Worm (Caenorhabditis elegans): ENCODE data around the gene Y71H2AR.2.
A peak's percentile ranks its signal among the peaks of the same experiment; 100 is the strongest.

The Y71H2AR.2 gene

DNA sequence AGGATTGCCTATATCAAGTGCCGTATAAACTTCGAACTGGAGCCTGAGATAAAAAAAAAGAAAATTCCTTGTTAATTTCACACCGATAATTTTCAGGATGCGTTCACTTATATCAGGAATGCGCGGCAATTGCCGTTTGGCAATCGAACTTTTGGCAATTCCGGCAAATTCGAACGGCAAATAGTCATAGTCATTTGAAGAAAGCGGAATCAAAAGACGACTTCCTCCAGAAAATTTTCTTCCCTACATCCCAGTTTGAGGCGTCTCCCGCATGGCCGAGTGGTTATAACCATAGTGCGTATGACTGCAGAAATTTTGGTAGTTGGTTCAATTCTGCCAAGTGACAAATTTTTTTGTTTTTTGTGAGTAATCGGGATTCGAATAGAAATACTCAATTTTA, 15.2 kb upstream of the Y71H2AR.2 start, which contains the start of gene F56F11.4:
F56F11.4 (plus strand) TSS at position 301 of the 400 bp plus-strand sequence.
- TF ChIP-seq unc-39 (tag; optimal IDR thresholded peaks at IDR 0.05) (no peak), cnd-1 (tag; optimal IDR thresholded peaks at IDR 0.05) (no peak), unc-62 (GFP tag; optimal IDR thresholded peaks at IDR 0.05) (no peak), lin-13 (tag; optimal IDR thresholded peaks at IDR 0.05) (no peak), lin-32 (GFP tag; optimal IDR thresholded peaks at IDR 0.05) (no peak), zip-8 (tag; optimal IDR thresholded peaks at IDR 0.05) (no peak), nhr-76 (tag; optimal IDR thresholded peaks at IDR 0.05) (no peak), M03D4.4 (tag; optimal IDR thresholded peaks at IDR 0.05) (no peak), ces-1 (GFP tag; optimal IDR thresholded peaks at IDR 0.05) (no peak), flh-1 (GFP tag; optimal IDR thresholded peaks at IDR 0.05) (no peak), nhr-12 (tag; optimal IDR thresholded peaks at IDR 0.05) (no peak), sptf-1 (tag; optimal IDR thresholded peaks at IDR 0.05) (no peak), nhr-2 (tag; optimal IDR thresholded peaks at IDR 0.05) (no peak), elt-3 (tag; optimal IDR thresholded peaks at IDR 0.05) (no peak), mls-2 (tag; optimal IDR thresholded peaks at IDR 0.05) (no peak)

- TF ChIP-seq zip-8 (tag; optimal IDR thresholded peaks at IDR 0.05), result peak; percentile 17
Observed at ce11 chrIII:2846747-2847146, 6.0 kb upstream of the Y71H2AR.2 start, which contains the start of gene H34I24.1. H34I24.1 (plus strand) TSS chrIII:2847047.

- TF ChIP-seq blmp-1 (tag; optimal IDR thresholded peaks at IDR 0.05) (no peak), bed-3 (GFP tag; optimal IDR thresholded peaks at IDR 0.05) (no peak), lsy-2 (tag; optimal IDR thresholded peaks at IDR 0.05) (no peak), unc-39 (tag; optimal IDR thresholded peaks at IDR 0.05) (no peak), elt-1 (tag; optimal IDR thresholded peaks at IDR 0.05; ENCODE audit: borderline replicate concordance, insufficient read depth) (no peak), ceh-83 (GFP tag; optimal IDR thresholded peaks at IDR 0.05) (no peak), ham-2 (GFP tag; optimal IDR thresholded peaks at IDR 0.05) (no peak), nhr-12 (tag; optimal IDR thresholded peaks at IDR 0.05) (no peak), cnd-1 (tag; optimal IDR thresholded peaks at IDR 0.05) (no peak), flh-1 (GFP tag; optimal IDR thresholded peaks at IDR 0.05) (no peak), sem-2 (GFP tag; optimal IDR thresholded peaks at IDR 0.05) (no peak), drap-1 (GFP tag; optimal IDR thresholded peaks at IDR 0.05) (no peak), zip-8 (tag; optimal IDR thresholded peaks at IDR 0.05) (no peak), snpc-4 (tag; optimal IDR thresholded peaks at IDR 0.05) (no peak), hlh-1 (tag; optimal IDR thresholded peaks at IDR 0.05) (no peak), mls-2 (tag; optimal IDR thresholded peaks at IDR 0.05) (no peak), nhr-76 (tag; optimal IDR thresholded peaks at IDR 0.05) (no peak), mab-5 (tag; optimal IDR thresholded peaks at IDR 0.05) (no peak)
Observed at ce11 chrIII:2841856-2842373, 1.2 kb upstream of the Y71H2AR.2 start, which contains the start of gene H34I24.2. H34I24.2 (plus strand) TSS chrIII:2842044.

ce11 chrIII:2836339-2836738, 4.4 kb downstream of the Y71H2AR.2 start, which contains the start of gene josd-1:
josd-1 (plus strand) TSS chrIII:2836639.
- TF ChIP-seq zip-8 (tag; optimal IDR thresholded peaks at IDR 0.05) (peak; percentile 79), mab-5 (tag; optimal IDR thresholded peaks at IDR 0.05) (no peak)

ce11 chrIII:2834998-2835397, 5.7 kb downstream of the Y71H2AR.2 start:
- TF ChIP-seq unc-39 (tag; optimal IDR thresholded peaks at IDR 0.05) (no peak), nhr-237 (tag; optimal IDR thresholded peaks at IDR 0.05) (no peak), tbx-8 (GFP tag; optimal IDR thresholded peaks at IDR 0.05) (no peak), blmp-1 (tag; optimal IDR thresholded peaks at IDR 0.05) (no peak), ces-1 (GFP tag; optimal IDR thresholded peaks at IDR 0.05) (no peak), elt-3 (tag; optimal IDR thresholded peaks at IDR 0.05) (no peak), ceh-43 (GFP tag; optimal IDR thresholded peaks at IDR 0.05) (no peak), sptf-1 (tag; optimal IDR thresholded peaks at IDR 0.05) (no peak), cnd-1 (tag; optimal IDR thresholded peaks at IDR 0.05) (no peak), mab-5 (tag; optimal IDR thresholded peaks at IDR 0.05) (no peak), hlh-1 (tag; optimal IDR thresholded peaks at IDR 0.05) (no peak), nhr-2 (tag; optimal IDR thresholded peaks at IDR 0.05) (no peak), unc-62 (GFP tag; optimal IDR thresholded peaks at IDR 0.05) (no peak), drap-1 (GFP tag; optimal IDR thresholded peaks at IDR 0.05) (no peak), lin-32 (GFP tag; optimal IDR thresholded peaks at IDR 0.05) (no peak), M03D4.4 (tag; optimal IDR thresholded peaks at IDR 0.05) (no peak), sem-2 (GFP tag; optimal IDR thresholded peaks at IDR 0.05) (no peak), nhr-76 (tag; optimal IDR thresholded peaks at IDR 0.05) (no peak)

All from whole organism, mixed stage, embryonic.